Worm (Caenorhabditis elegans) whole organism, L2 larva: ENCODE data around the gene E02C12.11.

Source experiments
- alr-1 ChIP-seq: fragments of 150-350 bp; optimal IDR thresholded peaks from 2 replicates; lab custom pipeline; 2014; ENCODE audit warnings: missing biosample characterization, missing genetic modification characterization
- ama-1 ChIP-seq: fragments of 150-350 bp; optimal IDR thresholded peaks from 2 replicates; lab custom pipeline; 2018; ENCODE audit warnings: inconsistent platforms
- blmp-1 ChIP-seq: sonication (generic microtip); optimal IDR thresholded peaks from 2 replicates; lab custom pipeline; 2017; ENCODE audit warnings: missing genetic modification characterization, mild to moderate bottlenecking, missing compliant biosample characterization, antibody characterized with exemption, moderate library complexity; ENCODE audit not compliant: insufficient read depth
- lin-39 ChIP-seq: fragments of 150-350 bp; optimal IDR thresholded peaks from 2 replicates; lab custom pipeline; 2014; ENCODE audit warnings: missing biosample characterization, missing genetic modification reagents, missing genetic modification characterization
- mab-5 ChIP-seq: fragments of 150-350 bp; optimal IDR thresholded peaks from 2 replicates; lab custom pipeline; 2014; ENCODE audit warnings: missing biosample characterization, missing genetic modification characterization
- mdl-1 ChIP-seq, 2 experiments: fragments of 150-350 bp in 1 of 2; sonication (generic microtip) in 1 of 2; optimal IDR thresholded peaks; 2 replicates each; lab custom pipeline; 2017; ENCODE audit warnings: missing biosample characterization in 2 of 2, missing genetic modification characterization in 2 of 2
- nhr-10 ChIP-seq: sonication (generic microtip); optimal IDR thresholded peaks from 2 replicates; lab custom pipeline; 2017; ENCODE audit warnings: missing biosample characterization, missing genetic modification characterization
- nhr-12 ChIP-seq: fragments of 150-350 bp; optimal IDR thresholded peaks from 2 replicates; lab custom pipeline; 2014; ENCODE audit warnings: missing biosample characterization, missing genetic modification characterization
- nhr-23 ChIP-seq: fragments of 150-350 bp; optimal IDR thresholded peaks from 2 replicates; lab custom pipeline; 2014; ENCODE audit warnings: missing biosample characterization, missing genetic modification reagents, missing genetic modification characterization
- nhr-237 ChIP-seq: fragments of 150-350 bp; optimal IDR thresholded peaks from 2 replicates; lab custom pipeline; 2014; ENCODE audit warnings: missing biosample characterization, missing genetic modification characterization
- skn-1 ChIP-seq: sonication (generic microtip); optimal IDR thresholded peaks from 2 replicates; lab custom pipeline; 2017; ENCODE audit warnings: missing biosample characterization, missing genetic modification characterization
- unc-39 ChIP-seq: fragments of 150-350 bp; optimal IDR thresholded peaks from 2 replicates; lab custom pipeline; 2014; ENCODE audit warnings: missing biosample characterization, missing genetic modification characterization
- unc-62 ChIP-seq: fragments of 150-350 bp; optimal IDR thresholded peaks from 2 replicates; lab custom pipeline; 2014; ENCODE audit warnings: missing biosample characterization, missing genetic modification reagents, missing genetic modification characterization
- zag-1 ChIP-seq: fragments of 150-350 bp; optimal IDR thresholded peaks from 2 replicates; lab custom pipeline; 2014; ENCODE audit warnings: missing biosample characterization, missing genetic modification characterization

- TF ChIP-seq unc-39 (tag; lab: Kevin White, UChicago): no peak
- no peak for TF ChIP-seq nhr-237 (tag; lab: Kevin White, UChicago)
- no peak for TF ChIP-seq zag-1
- TF ChIP-seq nhr-12 (tag; lab: Kevin White, UChicago): no peak
- no peak for TF ChIP-seq mab-5
- no peak for TF ChIP-seq lin-39
- no peak for TF ChIP-seq skn-1
- TF ChIP-seq ama-1 (lab: Kevin White, UChicago): no peak
- TF ChIP-seq blmp-1 (tag; lab: Kevin White, UChicago): no peak
- TF ChIP-seq nhr-10 (tag; lab: Kevin White, UChicago): no peak
- TF ChIP-seq unc-62 (GFP tag; lab: Kevin White, UChicago): no peak
- no peak for TF ChIP-seq alr-1 (tag; lab: Kevin White, UChicago)
- TF ChIP-seq nhr-23: no peak
- no peak for TF ChIP-seq mdl-1 (tag; optimal IDR thresholded peaks at IDR 0.05; lab: Kevin White, UChicago)
Measured at ce11 chrV:9382538-9383328, 3.0 kb upstream of the E02C12.11 start.
